Worm (Caenorhabditis elegans) whole organism, L4 larva: ENCODE measurements around the gene F18F11.4.

Experiments
- D1046.2 ChIP-seq: fragments of 200-800 bp; sonication (Bioruptor generic); IDR thresholded peaks from 2 replicates; pipeline ENCODE4 v1.3.6; 2022; ENCODE audit warnings: missing genetic modification characterization, missing compliant biosample characterization
- F49E8.2 ChIP-seq: sonication (generic microtip); optimal IDR thresholded peaks from 2 replicates; lab custom pipeline; 2016; ENCODE audit warnings: missing compliant biosample characterization, mild to moderate bottlenecking, missing genetic modification characterization, borderline replicate concordance
- Y48G9A.11 ChIP-seq: fragments of 200-800 bp; sonication (Bioruptor generic); IDR thresholded peaks from 2 replicates; pipeline ENCODE4 v1.3.6; 2022; ENCODE audit warnings: missing genetic modification reagents, missing genetic modification characterization, missing compliant biosample characterization
- ama-1 ChIP-seq: fragments of 150-350 bp; optimal IDR thresholded peaks from 2 replicates; lab custom pipeline; 2014; ENCODE audit warnings: inconsistent platforms, mixed read lengths
- attf-4 ChIP-seq: sonication (generic microtip); optimal IDR thresholded peaks from 3 replicates; lab custom pipeline; 2017; ENCODE audit warnings: missing biosample characterization, missing genetic modification characterization
- ceh-82 ChIP-seq: sonication (generic microtip); optimal IDR thresholded peaks from 2 replicates; lab custom pipeline; 2017; ENCODE audit warnings: missing biosample characterization, missing genetic modification characterization
- cey-2 ChIP-seq: sonication (generic microtip); optimal IDR thresholded peaks from 3 replicates; lab custom pipeline; 2017; ENCODE audit warnings: missing genetic modification characterization, mild to moderate bottlenecking, missing compliant biosample characterization, antibody characterized with exemption, borderline replicate concordance; ENCODE audit not compliant: insufficient read depth
- daf-16 ChIP-seq, 3 experiments: sonication (generic microtip); optimal IDR thresholded peaks; 2 replicates each; lab custom pipeline; 2016 to 2017; ENCODE audit warnings: missing genetic modification characterization in 3 of 3, missing genetic modification reagents in 3 of 3, mild to moderate bottlenecking in 2 of 3, missing compliant biosample characterization in 2 of 3, missing biosample characterization in 1 of 3, moderate library complexity in 1 of 3
- dmd-6 ChIP-seq: fragments of 200-800 bp; sonication (Bioruptor generic); IDR thresholded peaks from 2 replicates; pipeline ENCODE4 v1.3.6; 2022; ENCODE audit warnings: missing genetic modification reagents, missing genetic modification characterization, missing compliant biosample characterization
- dmd-8 ChIP-seq: fragments of 200-800 bp; sonication (Bioruptor generic); IDR thresholded peaks from 2 replicates; pipeline ENCODE4 v1.3.6; 2022; ENCODE audit warnings: missing genetic modification characterization, missing compliant biosample characterization
- dve-1 ChIP-seq: sonication (generic microtip); optimal IDR thresholded peaks from 2 replicates; lab custom pipeline; 2017; ENCODE audit warnings: antibody characterized with exemption, mild to moderate bottlenecking, missing genetic modification characterization, missing compliant biosample characterization; ENCODE audit not compliant: insufficient read depth
- hlh-11 ChIP-seq: fragments of 200-800 bp; sonication (Bioruptor generic); optimal IDR thresholded peaks from 2 replicates; lab custom pipeline; 2018; ENCODE audit warnings: mild to moderate bottlenecking, missing genetic modification characterization, missing compliant biosample characterization
- hlh-30 ChIP-seq: sonication (generic microtip); optimal IDR thresholded peaks from 2 replicates; lab custom pipeline; 2017; ENCODE audit warnings: antibody characterized with exemption, mild to moderate bottlenecking, missing genetic modification characterization, missing compliant biosample characterization; ENCODE audit not compliant: insufficient read depth
- lim-7 ChIP-seq: fragments of 200-800 bp; sonication (Bioruptor generic); IDR thresholded peaks from 2 replicates; pipeline ENCODE4 v1.3.6; 2022; ENCODE audit warnings: missing genetic modification characterization, missing compliant biosample characterization
- lin-29 ChIP-seq: fragments of 200-800 bp; sonication (Bioruptor generic); IDR thresholded peaks from 2 replicates; pipeline ENCODE4 v1.3.6; 2022; ENCODE audit warnings: missing genetic modification reagents, missing genetic modification characterization, missing compliant biosample characterization
- lsy-2 ChIP-seq, 2 experiments: fragments of 150-350 bp in 1 of 2; sonication (generic microtip) in 1 of 2; optimal IDR thresholded peaks; 2 replicates each; lab custom pipeline; 2014 to 2017; ENCODE audit warnings: missing biosample characterization in 2 of 2, missing genetic modification characterization in 2 of 2
- mdl-1 ChIP-seq, 2 experiments: fragments of 150-350 bp in 1 of 2; sonication (generic microtip) in 1 of 2; optimal IDR thresholded peaks; 2 replicates each; lab custom pipeline; 2014 to 2017; ENCODE audit warnings: missing biosample characterization in 2 of 2, missing genetic modification characterization in 2 of 2
- mdt-29 ChIP-seq: fragments of 200-800 bp; sonication (Bioruptor generic); IDR thresholded peaks from 2 replicates; pipeline ENCODE4 v1.3.6; 2022; ENCODE audit warnings: missing genetic modification reagents, missing genetic modification characterization, missing compliant biosample characterization
- mep-1 ChIP-seq: fragments of 150-350 bp; sonication (generic microtip); optimal IDR thresholded peaks from 3 replicates; lab custom pipeline; 2014; ENCODE audit warnings: missing biosample characterization, missing genetic modification characterization
- nhr-102 ChIP-seq: sonication (generic microtip); optimal IDR thresholded peaks from 2 replicates; lab custom pipeline; 2016; ENCODE audit warnings: mild to moderate bottlenecking, missing genetic modification characterization, moderate library complexity, missing compliant biosample characterization
- nhr-25 ChIP-seq: sonication (generic microtip); optimal IDR thresholded peaks from 2 replicates; lab custom pipeline; 2017; ENCODE audit warnings: missing genetic modification characterization, mild to moderate bottlenecking, missing compliant biosample characterization, antibody characterized with exemption, moderate library complexity, borderline replicate concordance; ENCODE audit not compliant: insufficient read depth
- nhr-28 ChIP-seq: fragments of 150-350 bp; optimal IDR thresholded peaks from 2 replicates; lab custom pipeline; 2014; ENCODE audit warnings: missing biosample characterization, missing genetic modification characterization
- nhr-42 ChIP-seq: fragments of 200-800 bp; sonication (Bioruptor generic); IDR thresholded peaks from 2 replicates; pipeline ENCODE4 v1.3.6; 2022; ENCODE audit warnings: missing genetic modification characterization, missing compliant biosample characterization
- nhr-48 ChIP-seq: sonication (generic microtip); optimal IDR thresholded peaks from 2 replicates; lab custom pipeline; 2016; ENCODE audit warnings: mild to moderate bottlenecking, missing genetic modification characterization, missing compliant biosample characterization
- nhr-77 ChIP-seq: fragments of 150-350 bp; optimal IDR thresholded peaks from 2 replicates; lab custom pipeline; 2014; ENCODE audit warnings: missing biosample characterization, missing genetic modification characterization
- pha-4 ChIP-seq, 2 experiments: fragments of 150-350 bp in 1 of 2; fragments of 200-800 bp in 1 of 2; sonication (Bioruptor generic) in 1 of 2; IDR thresholded peaks in 1 of 2; optimal IDR thresholded peaks in 1 of 2; 2 replicates each; pipeline versions ENCODE4 v1.3.6 to Lab custom; 2014 to 2022; ENCODE audit warnings: missing genetic modification characterization in 2 of 2, missing genetic modification reagents in 2 of 2, missing biosample characterization in 1 of 2, missing compliant biosample characterization in 1 of 2
- php-3 ChIP-seq: fragments of 200-800 bp; sonication (Bioruptor generic); IDR thresholded peaks from 2 replicates; pipeline ENCODE4 v1.3.6; 2022; ENCODE audit warnings: missing genetic modification reagents, missing genetic modification characterization, missing compliant biosample characterization
- pqm-1 ChIP-seq: sonication (generic microtip); optimal IDR thresholded peaks from 2 replicates; lab custom pipeline; 2017; ENCODE audit warnings: missing biosample characterization, missing genetic modification characterization
- snpc-1.2 ChIP-seq: fragments of 200-800 bp; sonication (Bioruptor generic); IDR thresholded peaks from 2 replicates; pipeline ENCODE4 v1.3.6; 2022; ENCODE audit warnings: missing genetic modification reagents, missing genetic modification characterization, missing compliant biosample characterization
- tra-1 ChIP-seq: fragments of 200-800 bp; sonication (Bioruptor generic); IDR thresholded peaks from 2 replicates; pipeline ENCODE4 v1.3.6; 2022; ENCODE audit warnings: missing genetic modification reagents, missing genetic modification characterization, missing compliant biosample characterization
- vab-7 ChIP-seq: fragments of 200-800 bp; sonication (Bioruptor generic); IDR thresholded peaks from 2 replicates; pipeline ENCODE4 v1.3.6; 2022; ENCODE audit warnings: missing genetic modification reagents, missing genetic modification characterization, missing compliant biosample characterization
- zfp-3 ChIP-seq: fragments of 200-800 bp; sonication (Bioruptor generic); conservative IDR thresholded peaks from 2 replicates; pipeline ENCODE4 v1.3.6; 2022; ENCODE audit warnings: missing genetic modification reagents, missing genetic modification characterization, missing compliant biosample characterization

The F18F11.4 gene

ce11 chrIV:295734-296201, 34.9 kb upstream of the F18F11.4 start (continued):
- no peak for TF ChIP-seq dmd-8 (GFP tag; lab: Robert Waterston, UW)

- TF ChIP-seq lin-29 (GFP tag; lab: Robert Waterston, UW) (no peak), nhr-42 (GFP tag; lab: Robert Waterston, UW) (no peak), mdl-1 (tag; optimal IDR thresholded peaks at IDR 0.05; lab: Kevin White, UChicago) (peak in 1 of 2 experiments; percentile 43), ama-1 (no peak), D1046.2 (GFP tag; lab: Robert Waterston, UW) (no peak), daf-16 (GFP tag; optimal IDR thresholded peaks at IDR 0.05; lab: Kevin White, UChicago) (peak in 1 of 2 experiments; percentile 65), daf-16 (tag; optimal IDR thresholded peaks at IDR 0.05; lab: Kevin White, UChicago) (peak; percentile 99), lim-7 (GFP tag; lab: Robert Waterston, UW) (no peak), tra-1 (GFP tag; lab: Robert Waterston, UW) (peak; percentile 63; the same call in 1 of the 2 replicates), mdt-29 (GFP tag; lab: Robert Waterston, UW) (peak; percentile 32; the same call in 1 of the 2 replicates), nhr-25 (tag; lab: Kevin White, UChicago) (no peak), pha-4 (GFP tag; IDR thresholded peaks at IDR 0.05; lab: Robert Waterston, UW) (peak; percentile 20; the same call in 1 of the 2 replicates), pha-4 (tag; optimal IDR thresholded peaks at IDR 0.05; lab: Kevin White, UChicago) (no peak), nhr-102 (tag; lab: Kevin White, UChicago) (peak; percentile 38), dve-1 (peak; percentile 90), nhr-77 (tag; lab: Kevin White, UChicago) (peak; percentile 80), cey-2 (tag; lab: Kevin White, UChicago) (peak; percentile 24), F49E8.2 (tag; lab: Kevin White, UChicago) (no peak), ceh-82 (tag; lab: Kevin White, UChicago) (no peak), lsy-2 (tag; optimal IDR thresholded peaks at IDR 0.05; lab: Kevin White, UChicago) (peak in 1 of 2 experiments; percentile 9), nhr-28 (tag; lab: Kevin White, UChicago) (peak; percentile 80), vab-7 (GFP tag; lab: Robert Waterston, UW) (no peak), dmd-6 (GFP tag; lab: Robert Waterston, UW) (peak; percentile 92), nhr-48 (tag; lab: Kevin White, UChicago) (peak; percentile 66), pqm-1 (peak; percentile 57), php-3 (GFP tag; lab: Robert Waterston, UW) (peak; percentile 78; the same call in 1 of the 2 replicates), zfp-3 (GFP tag; lab: Robert Waterston, UW) (no peak), hlh-30 (tag; lab: Kevin White, UChicago) (peak; percentile 66), mep-1 (tag; lab: Kevin White, UChicago) (peak; percentile 23), hlh-11 (tag; lab: Kevin White, UChicago) (peak; percentile 83)
These were observed 33.8 kb upstream of the F18F11.4 start for ce11 chrIV:296849-297248.

- TF ChIP-seq snpc-1.2 = no peak
- no peak for TF ChIP-seq attf-4 (tag; lab: Kevin White, UChicago)
- TF ChIP-seq, all 104 proteins: peak for 0
These were observed 32.4 kb upstream of the F18F11.4 start, which contains the start of gene pnp-1 for ce11 chrIV:298204-298603. Gene pnp-1, minus strand, starts transcription at chrIV:298304.

ce11 chrIV:299190-299589, 31.4 kb upstream of the F18F11.4 start:
- no peak for TF ChIP-seq Y48G9A.11 (GFP tag; lab: Robert Waterston, UW)
